Worm (Caenorhabditis elegans) whole organism, mixed stage, embryonic: Measurements from ENCODE around the gene fipr-18.
A peak's percentile ranks its signal among the peaks of the same experiment; 100 is the strongest.

Experiments
- M03D4.4 ChIP-seq: sonication (generic microtip); optimal IDR thresholded peaks from 2 replicates; lab custom pipeline; 2017; ENCODE audit warnings: mild to moderate bottlenecking, missing genetic modification characterization, missing compliant biosample characterization
- blmp-1 ChIP-seq: fragments of 150-350 bp; optimal IDR thresholded peaks from 2 replicates; lab custom pipeline; 2014; ENCODE audit warnings: missing biosample characterization, missing genetic modification characterization
- ceh-43 ChIP-seq: fragments of 200-800 bp; sonication (Bioruptor generic); optimal IDR thresholded peaks from 2 replicates; lab custom pipeline; 2018; ENCODE audit warnings: mild to moderate bottlenecking, missing genetic modification characterization, moderate library complexity, missing compliant biosample characterization
- ces-1 ChIP-seq: fragments of 150-350 bp; optimal IDR thresholded peaks from 2 replicates; lab custom pipeline; 2014; ENCODE audit warnings: missing biosample characterization, missing genetic modification reagents, missing genetic modification characterization
- cnd-1 ChIP-seq: fragments of 200-800 bp; sonication (Bioruptor generic); optimal IDR thresholded peaks from 2 replicates; lab custom pipeline; 2018; ENCODE audit warnings: mild to moderate bottlenecking, missing genetic modification characterization, missing compliant biosample characterization
- drap-1 ChIP-seq: fragments of 200-800 bp; sonication (Bioruptor generic); optimal IDR thresholded peaks from 3 replicates; lab custom pipeline; 2018; ENCODE audit warnings: mild to moderate bottlenecking, missing genetic modification characterization, missing compliant biosample characterization
- elt-1 ChIP-seq: sonication (generic microtip); optimal IDR thresholded peaks from 2 replicates; lab custom pipeline; 2017; ENCODE audit warnings: missing genetic modification characterization, mild to moderate bottlenecking, missing compliant biosample characterization, antibody characterized with exemption, moderate library complexity, borderline replicate concordance; ENCODE audit not compliant: insufficient read depth
- elt-3 ChIP-seq: fragments of 150-350 bp; optimal IDR thresholded peaks from 2 replicates; lab custom pipeline; 2014; ENCODE audit warnings: missing biosample characterization, missing genetic modification characterization
- flh-1 ChIP-seq: fragments of 200-800 bp; sonication (Bioruptor generic); optimal IDR thresholded peaks from 2 replicates; lab custom pipeline; 2018; ENCODE audit warnings: mild to moderate bottlenecking, missing genetic modification characterization, moderate library complexity, missing compliant biosample characterization
- ham-2 ChIP-seq: fragments of 200-800 bp; sonication (Bioruptor generic); optimal IDR thresholded peaks from 2 replicates; lab custom pipeline; 2018; ENCODE audit warnings: mild to moderate bottlenecking, missing genetic modification characterization, missing compliant biosample characterization
- lin-13 ChIP-seq: fragments of 150-350 bp; optimal IDR thresholded peaks from 2 replicates; lab custom pipeline; 2014; ENCODE audit warnings: missing biosample characterization, missing genetic modification characterization
- lin-32 ChIP-seq: fragments of 200-800 bp; sonication (Bioruptor generic); optimal IDR thresholded peaks from 2 replicates; lab custom pipeline; 2018; ENCODE audit warnings: mild to moderate bottlenecking, missing genetic modification characterization, missing compliant biosample characterization
- lsy-2 ChIP-seq: fragments of 150-350 bp; optimal IDR thresholded peaks from 2 replicates; lab custom pipeline; 2014; ENCODE audit warnings: missing biosample characterization, missing genetic modification characterization
- mab-5 ChIP-seq: fragments of 150-350 bp; optimal IDR thresholded peaks from 2 replicates; lab custom pipeline; 2014; ENCODE audit warnings: missing biosample characterization, missing genetic modification characterization
- mls-2 ChIP-seq: sonication (generic microtip); optimal IDR thresholded peaks from 2 replicates; lab custom pipeline; 2016; ENCODE audit warnings: mild to moderate bottlenecking, missing genetic modification characterization, moderate library complexity, missing compliant biosample characterization
- nhr-2 ChIP-seq: fragments of 150-350 bp; optimal IDR thresholded peaks from 2 replicates; lab custom pipeline; 2014; ENCODE audit warnings: missing biosample characterization, missing genetic modification characterization
- nhr-237 ChIP-seq: fragments of 150-350 bp; optimal IDR thresholded peaks from 2 replicates; lab custom pipeline; 2014; ENCODE audit warnings: missing biosample characterization, missing genetic modification characterization
- nhr-76 ChIP-seq: sonication (generic microtip); optimal IDR thresholded peaks from 2 replicates; lab custom pipeline; 2017; ENCODE audit warnings: missing biosample characterization, missing genetic modification characterization
- pha-4 ChIP-seq: fragments of 150-350 bp; optimal IDR thresholded peaks from 2 replicates; lab custom pipeline; 2018; ENCODE audit warnings: missing biosample characterization, missing genetic modification reagents, missing genetic modification characterization
- sem-2 ChIP-seq: fragments of 200-800 bp; sonication (Bioruptor generic); optimal IDR thresholded peaks from 2 replicates; lab custom pipeline; 2018; ENCODE audit warnings: mild to moderate bottlenecking, missing genetic modification characterization, missing compliant biosample characterization
- snpc-4 ChIP-seq: fragments of 150-350 bp; optimal IDR thresholded peaks from 2 replicates; lab custom pipeline; 2014; ENCODE audit warnings: missing biosample characterization, missing genetic modification characterization
- sptf-1 ChIP-seq: sonication (generic microtip); optimal IDR thresholded peaks from 2 replicates; lab custom pipeline; 2017; ENCODE audit warnings: mild to moderate bottlenecking, missing genetic modification characterization, moderate library complexity, missing compliant biosample characterization
- unc-120 ChIP-seq: sonication (generic microtip); optimal IDR thresholded peaks from 2 replicates; lab custom pipeline; 2017; ENCODE audit warnings: missing genetic modification characterization, missing compliant biosample characterization; ENCODE audit not compliant: poor library complexity, severe bottlenecking
- unc-39 ChIP-seq: fragments of 150-350 bp; optimal IDR thresholded peaks from 2 replicates; lab custom pipeline; 2014; ENCODE audit warnings: missing biosample characterization, missing genetic modification characterization
- zip-8 ChIP-seq: fragments of 150-350 bp; optimal IDR thresholded peaks from 2 replicates; lab custom pipeline; 2014; ENCODE audit warnings: missing biosample characterization, missing genetic modification characterization

Gene fipr-18

DNA sequence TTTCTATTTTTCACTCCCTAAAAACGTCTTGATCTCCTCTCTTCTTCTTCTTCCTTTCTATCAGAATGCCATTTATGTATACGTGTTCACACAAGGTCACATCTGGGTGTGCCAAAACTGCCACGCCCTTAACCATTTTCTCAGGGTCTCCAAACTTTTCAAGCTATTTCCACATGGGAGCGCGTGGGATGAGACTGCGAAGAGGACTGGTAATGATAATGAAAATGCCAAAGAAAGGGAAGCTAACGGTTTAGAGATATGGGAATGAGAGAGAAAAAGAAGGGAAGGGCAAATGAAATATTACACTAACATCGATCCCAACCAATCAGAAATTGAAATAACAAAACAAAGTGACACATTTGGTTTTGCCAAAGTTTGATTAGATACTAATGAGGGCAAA is 29.2 kb downstream of the fipr-18 start:
- TF ChIP-seq nhr-2 (tag; lab: Kevin White, UChicago) (no peak), snpc-4 (tag; lab: Kevin White, UChicago) (no peak), mls-2 (tag; lab: Kevin White, UChicago) (no peak), ceh-43 (no peak)

- TF ChIP-seq zip-8 (tag; lab: Kevin White, UChicago) (no peak), nhr-2 (tag; lab: Kevin White, UChicago) (no peak), unc-120 (tag; lab: Kevin White, UChicago) (no peak), drap-1 (GFP tag; lab: Kevin White, UChicago) (no peak), ham-2 (GFP tag; lab: Kevin White, UChicago) (no peak), elt-3 (tag; lab: Kevin White, UChicago) (no peak), mls-2 (tag; lab: Kevin White, UChicago) (no peak), nhr-237 (tag; lab: Kevin White, UChicago) (no peak), unc-39 (no peak), ceh-43 (no peak), blmp-1 (tag; lab: Kevin White, UChicago) (no peak), elt-1 (tag; lab: Kevin White, UChicago) (no peak)
Observed at ce11 chrIII:7489055-7489534, 30.0 kb downstream of the fipr-18 start, which contains the start of gene mup-4. TSS of gene mup-4 (minus strand) at chrIII:7489105.

- TF ChIP-seq nhr-237 (tag; lab: Kevin White, UChicago) (no peak), zip-8 (tag; lab: Kevin White, UChicago) (peak; percentile 48)
Observed at ce11 chrIII:7490061-7490460, 30.9 kb downstream of the fipr-18 start.

ce11 chrIII:7491931-7492330 is 32.8 kb downstream of the fipr-18 start:
- peak; percentile 67 for TF ChIP-seq zip-8 (tag; lab: Kevin White, UChicago)
- TF ChIP-seq pha-4: no peak
- TF ChIP-seq cnd-1 (tag; lab: Kevin White, UChicago): no peak

DNA sequence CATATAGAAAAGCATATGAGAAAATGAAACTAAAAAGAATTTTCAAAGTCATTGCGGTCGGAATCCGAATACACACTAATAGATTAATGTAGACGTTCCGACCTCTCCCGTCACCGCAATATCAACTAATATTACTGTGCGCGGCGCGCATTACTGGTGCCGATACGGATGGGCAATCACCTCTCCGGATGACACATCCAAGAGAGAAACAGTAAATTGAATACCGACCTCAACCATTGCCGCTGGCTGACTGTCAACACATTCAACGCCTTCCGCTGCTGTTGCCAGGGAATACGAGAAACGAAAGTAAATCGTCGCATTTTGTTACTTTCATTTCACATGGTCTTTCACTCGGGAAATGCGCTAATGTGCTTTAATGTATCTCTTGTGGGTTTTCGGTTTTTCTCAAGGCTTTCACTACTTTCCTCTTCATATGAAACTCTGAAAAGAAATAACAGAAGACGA is 35.8 kb downstream of the fipr-18 start:
- TF ChIP-seq mls-2 (tag; lab: Kevin White, UChicago): peak; percentile 59
- TF ChIP-seq lsy-2 (tag; lab: Kevin White, UChicago): no peak
- TF ChIP-seq ham-2 (GFP tag; lab: Kevin White, UChicago): peak; percentile 51
- peak; percentile 93 for TF ChIP-seq blmp-1 (tag; lab: Kevin White, UChicago)
- no peak for TF ChIP-seq lin-13

- TF ChIP-seq drap-1 (GFP tag; lab: Kevin White, UChicago) (no peak), ham-2 (GFP tag; lab: Kevin White, UChicago) (no peak), elt-1 (tag; lab: Kevin White, UChicago) (no peak), ces-1 (GFP tag; lab: Kevin White, UChicago) (no peak), nhr-76 (tag; lab: Kevin White, UChicago) (no peak), pha-4 (no peak), lin-32 (GFP tag; lab: Kevin White, UChicago) (no peak), M03D4.4 (tag; lab: Kevin White, UChicago) (no peak), zip-8 (tag; lab: Kevin White, UChicago) (no peak), mab-5 (tag; lab: Kevin White, UChicago) (no peak)
Observed at ce11 chrIII:7495616-7496146, 36.6 kb downstream of the fipr-18 start.

- TF ChIP-seq snpc-4 (tag; lab: Kevin White, UChicago) (no peak), sptf-1 (no peak), sem-2 (no peak), flh-1 (GFP tag; lab: Kevin White, UChicago) (no peak), drap-1 (GFP tag; lab: Kevin White, UChicago) (no peak)
- TF ChIP-seq, all 35 proteins: peak for 0
Observed at ce11 chrIII:7497782-7498266, 38.7 kb downstream of the fipr-18 start, which contains the start of gene cgh-1. TSS of gene cgh-1 (minus strand) at chrIII:7497832.
